Fruit fly (Drosophila melanogaster) whole organism, embryonic: Measurements from ENCODE around the gene CG33932.

ENCODE experiments used
- Bgb ChIP-seq: fragments of 200-800 bp; sonication (Bioruptor generic); IDR thresholded peaks from 2 replicates; pipeline ENCODE4 v1.3.6; 2022; ENCODE audit warnings: missing biosample characterization, missing genetic modification characterization; ENCODE audit not compliant: partially characterized antibody
- CG10209 ChIP-seq: fragments of 200-800 bp; sonication (Bioruptor generic); optimal IDR thresholded peaks from 3 replicates; lab custom pipeline; 2017; ENCODE audit warnings: missing biosample characterization, mild to moderate bottlenecking, missing genetic modification characterization, missing genetic modification reagents
- CG12104 ChIP-seq: fragments of 200-800 bp; sonication (Bioruptor generic); optimal IDR thresholded peaks from 3 replicates; lab custom pipeline; 2016; ENCODE audit warnings: missing biosample characterization, missing genetic modification characterization
- CG14710 ChIP-seq: fragments of 200-800 bp; sonication (Bioruptor generic); optimal IDR thresholded peaks from 3 replicates; lab custom pipeline; 2019; ENCODE audit warnings: missing biosample characterization, mild to moderate bottlenecking, missing genetic modification characterization, moderate library complexity
- CG15479 ChIP-seq: fragments of 200-800 bp; sonication (Bioruptor generic); optimal IDR thresholded peaks from 3 replicates; lab custom pipeline; 2019; ENCODE audit warnings: missing biosample characterization, mild to moderate bottlenecking, missing genetic modification characterization, moderate library complexity
- CG15514 ChIP-seq: fragments of 200-800 bp; sonication (Bioruptor generic); optimal IDR thresholded peaks from 3 replicates; lab custom pipeline; 2017; ENCODE audit warnings: missing biosample characterization, missing genetic modification characterization, mild to moderate bottlenecking, moderate library complexity, missing genetic modification reagents
- CG15696 ChIP-seq: fragments of 200-800 bp; sonication (Bioruptor generic); optimal IDR thresholded peaks from 2 replicates; lab custom pipeline; 2019; ENCODE audit warnings: missing biosample characterization, mild to moderate bottlenecking, missing genetic modification characterization, moderate library complexity
- CG17385 ChIP-seq: fragments of 200-800 bp; sonication (Bioruptor generic); optimal IDR thresholded peaks from 3 replicates; lab custom pipeline; 2018; ENCODE audit warnings: missing biosample characterization, mild to moderate bottlenecking, missing genetic modification characterization
- CG3163 ChIP-seq: fragments of 200-800 bp; sonication (Bioruptor generic); optimal IDR thresholded peaks from 3 replicates; lab custom pipeline; 2016; ENCODE audit warnings: missing biosample characterization, missing genetic modification characterization
- CG4360 ChIP-seq: fragments of 200-800 bp; sonication (Bioruptor generic); IDR thresholded peaks from 2 replicates; pipeline ENCODE4 v1.3.6; 2022; ENCODE audit warnings: missing biosample characterization, missing genetic modification characterization
- CG6654 ChIP-seq: fragments of 200-800 bp; sonication (Bioruptor generic); optimal IDR thresholded peaks from 2 replicates; lab custom pipeline; 2017; ENCODE audit warnings: missing biosample characterization, mild to moderate bottlenecking, missing genetic modification characterization
- CG6765 ChIP-seq: fragments of 200-800 bp; sonication (Bioruptor generic); optimal IDR thresholded peaks from 3 replicates; lab custom pipeline; 2017; ENCODE audit warnings: missing biosample characterization, mild to moderate bottlenecking, missing genetic modification characterization
- CG6791 ChIP-seq: fragments of 200-800 bp; sonication (Bioruptor generic); IDR thresholded peaks from 3 replicates; pipeline ENCODE4 v1.3.6; 2022; ENCODE audit warnings: missing biosample characterization, missing genetic modification characterization; ENCODE audit not compliant: partially characterized antibody
- CG6813 ChIP-seq: fragments of 200-800 bp; sonication (Bioruptor generic); optimal IDR thresholded peaks from 2 replicates; lab custom pipeline; 2017; ENCODE audit warnings: missing biosample characterization, missing genetic modification characterization, mild to moderate bottlenecking, moderate library complexity, missing genetic modification reagents
- CG7786 ChIP-seq: fragments of 200-800 bp; sonication (Bioruptor generic); optimal IDR thresholded peaks from 2 replicates; lab custom pipeline; 2016; ENCODE audit warnings: missing biosample characterization, missing genetic modification characterization
- CG7839 ChIP-seq: fragments of 200-800 bp; sonication (Bioruptor generic); optimal IDR thresholded peaks from 3 replicates; lab custom pipeline; 2018; ENCODE audit warnings: missing biosample characterization, mild to moderate bottlenecking, missing genetic modification characterization, moderate library complexity
- CG9437 ChIP-seq: fragments of 200-800 bp; sonication (Bioruptor generic); optimal IDR thresholded peaks from 2 replicates; lab custom pipeline; 2018; ENCODE audit warnings: missing biosample characterization, mild to moderate bottlenecking, missing genetic modification characterization
- CG9727 ChIP-seq: fragments of 200-800 bp; sonication (Bioruptor generic); optimal IDR thresholded peaks from 3 replicates; lab custom pipeline; 2017; ENCODE audit warnings: missing biosample characterization, mild to moderate bottlenecking, missing genetic modification characterization
- ERR ChIP-seq: fragments of 200-800 bp; sonication (Bioruptor generic); optimal IDR thresholded peaks from 2 replicates; lab custom pipeline; 2016; ENCODE audit warnings: missing biosample characterization, missing genetic modification characterization
- Med ChIP-seq: fragments of 200-800 bp; sonication (Bioruptor generic); peaks from one replicate; lab custom pipeline; 2016; ENCODE audit warnings: missing biosample characterization, missing genetic modification characterization, mild to moderate bottlenecking, inconsistent platforms, moderate library complexity
- Pdp1 ChIP-seq, 2 experiments: fragments of 200-800 bp; sonication (Bioruptor generic); optimal IDR thresholded peaks; 3 replicates each; lab custom pipeline; 2016; ENCODE audit warnings: missing biosample characterization in 2 of 2, missing genetic modification characterization in 2 of 2, mild to moderate bottlenecking in 1 of 2, moderate library complexity in 1 of 2
- Xbp1 ChIP-seq: fragments of 200-800 bp; sonication (Bioruptor generic); optimal IDR thresholded peaks from 3 replicates; lab custom pipeline; 2016; ENCODE audit warnings: missing biosample characterization, mild to moderate bottlenecking, missing genetic modification characterization
- ac ChIP-seq: fragments of 200-800 bp; sonication (Bioruptor generic); optimal IDR thresholded peaks from 3 replicates; lab custom pipeline; 2017; ENCODE audit warnings: missing biosample characterization, mild to moderate bottlenecking, missing genetic modification characterization
- ap ChIP-seq: fragments of 200-800 bp; sonication (Bioruptor generic); IDR thresholded peaks from 2 replicates; pipeline ENCODE4 v1.3.6; 2022; ENCODE audit warnings: missing biosample characterization, missing genetic modification characterization
- ci ChIP-seq: fragments of 200-800 bp; sonication (Bioruptor generic); IDR thresholded peaks from 3 replicates; pipeline ENCODE4 v1.3.6; 2022; ENCODE audit warnings: missing biosample characterization, missing genetic modification characterization
- da ChIP-seq: fragments of 200-800 bp; sonication (Bioruptor generic); optimal IDR thresholded peaks from 2 replicates; lab custom pipeline; 2016; ENCODE audit warnings: missing biosample characterization, missing genetic modification characterization
- dmrt11E ChIP-seq: fragments of 200-800 bp; sonication (Bioruptor generic); optimal IDR thresholded peaks from 3 replicates; lab custom pipeline; 2018; ENCODE audit warnings: missing biosample characterization, mild to moderate bottlenecking, missing genetic modification characterization, moderate library complexity
- ken ChIP-seq: fragments of 200-800 bp; sonication (Bioruptor generic); IDR thresholded peaks from 3 replicates; pipeline ENCODE4 v1.3.6; 2022; ENCODE audit warnings: missing biosample characterization, missing genetic modification characterization
- klu ChIP-seq: fragments of 200-800 bp; sonication (Bioruptor generic); IDR thresholded peaks from 2 replicates; pipeline ENCODE4 v1.3.6; 2022; ENCODE audit warnings: missing biosample characterization, missing genetic modification characterization
- pros ChIP-seq: fragments of 200-800 bp; sonication (Bioruptor generic); optimal IDR thresholded peaks from 3 replicates; lab custom pipeline; 2019; ENCODE audit warnings: missing biosample characterization, mild to moderate bottlenecking, missing genetic modification characterization, moderate library complexity
- psq ChIP-seq: fragments of 200-800 bp; sonication (Bioruptor generic); optimal IDR thresholded peaks from 2 replicates; lab custom pipeline; 2017; ENCODE audit warnings: missing biosample characterization, missing genetic modification characterization
- sens ChIP-seq: fragments of 200-800 bp; sonication (Bioruptor generic); peaks from one replicate; lab custom pipeline; 2016; ENCODE audit warnings: missing biosample characterization, missing genetic modification characterization
- tll ChIP-seq, 2 experiments: fragments of 200-800 bp in 1 of 2; fragments of >200 bp in 1 of 2; sonication (Bioruptor generic) in 1 of 2; optimal IDR thresholded peaks; 2 replicates each; lab custom pipeline; 2017 to 2019; ENCODE audit warnings: missing biosample characterization in 2 of 2, missing genetic modification characterization in 2 of 2, mild to moderate bottlenecking in 1 of 2, moderate library complexity in 1 of 2
- trh ChIP-seq: fragments of 200-800 bp; sonication (Bioruptor generic); optimal IDR thresholded peaks from 2 replicates; lab custom pipeline; 2016; ENCODE audit warnings: missing biosample characterization, missing genetic modification characterization
- vfl ChIP-seq: fragments of 200-800 bp; sonication (Bioruptor generic); optimal IDR thresholded peaks from 2 replicates; lab custom pipeline; 2016; ENCODE audit warnings: missing biosample characterization, missing genetic modification characterization
- vvl ChIP-seq: fragments of 200-800 bp; sonication (Bioruptor generic); IDR thresholded peaks from 2 replicates; pipeline ENCODE4 v1.3.6; 2022; ENCODE audit warnings: missing biosample characterization, missing genetic modification characterization
- zen ChIP-seq: fragments of 200-800 bp; sonication (Bioruptor generic); optimal IDR thresholded peaks from 3 replicates; lab custom pipeline; 2018; ENCODE audit warnings: missing biosample characterization, mild to moderate bottlenecking, missing genetic modification characterization, moderate library complexity
- zfh2 ChIP-seq: fragments of 200-800 bp; sonication (Bioruptor generic); optimal IDR thresholded peaks from 2 replicates; lab custom pipeline; 2016; ENCODE audit warnings: missing biosample characterization, missing genetic modification characterization

The CG33932 gene

DNA sequence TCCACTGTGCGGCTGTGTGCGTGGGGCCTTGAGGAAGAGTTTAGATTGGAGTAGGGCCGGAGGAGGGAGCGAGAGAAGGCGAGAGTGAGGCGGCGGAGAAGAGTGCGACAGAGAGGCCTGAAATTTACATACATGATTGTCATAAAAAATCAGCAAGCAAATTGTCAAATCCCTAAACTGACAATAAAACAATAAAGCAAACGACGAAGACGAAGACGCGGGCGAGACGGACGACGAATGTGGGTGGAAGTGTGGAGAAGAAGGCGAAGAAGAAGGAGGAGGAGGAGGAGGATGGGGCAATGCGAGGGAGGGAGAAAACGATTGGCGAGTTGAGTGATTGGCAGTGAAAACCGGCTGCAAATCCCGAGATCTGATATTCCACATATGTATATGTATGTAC is 41.2 kb downstream of the CG33932 start (continued):
- TF ChIP-seq CG7786 (GFP tag; lab: Kevin White, UChicago) = no peak
- no peak for TF ChIP-seq trh (GFP tag; lab: Kevin White, UChicago)
- TF ChIP-seq ap = no peak
- no peak for TF ChIP-seq CG7839
- TF ChIP-seq Pdp1 (GFP tag; optimal IDR thresholded peaks at IDR 0.05; lab: Kevin White, UChicago) = no peak
- TF ChIP-seq CG6765 (GFP tag; lab: Kevin White, UChicago) = no peak

DNA sequence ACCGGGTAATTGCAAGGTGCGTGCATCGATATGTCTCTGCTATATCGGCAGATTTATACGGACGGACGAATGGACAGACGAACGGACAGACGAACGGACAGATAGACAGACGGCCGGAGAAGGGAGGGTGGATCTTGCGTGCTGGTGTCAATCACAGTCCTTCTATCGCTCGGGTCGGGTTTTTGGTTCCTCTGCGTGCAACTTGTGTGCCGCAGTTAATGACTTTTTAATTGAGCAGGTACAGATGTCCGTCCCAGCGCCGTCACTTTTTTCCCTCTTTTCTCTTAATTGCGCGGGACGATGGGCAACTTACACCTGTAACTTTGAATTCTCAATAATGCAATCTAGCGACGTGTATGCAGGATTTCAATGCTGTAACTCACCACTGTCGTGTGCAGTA is 42.6 kb downstream of the CG33932 start:
- TF ChIP-seq zen (tag; lab: Kevin White, UChicago) (peak; percentile 99), ap (no peak), zfh2 (GFP tag; lab: Kevin White, UChicago) (no peak), psq (no peak), Bgb (no peak), da (GFP tag; lab: Kevin White, UChicago) (no peak), CG6654 (GFP tag; lab: Kevin White, UChicago) (no peak), CG9727 (GFP tag; lab: Kevin White, UChicago) (no peak), CG10209 (GFP tag; lab: Kevin White, UChicago) (peak; percentile 12), klu (GFP tag; lab: Robert Waterston, UW) (no peak), tll (GFP tag; optimal IDR thresholded peaks at IDR 0.05; lab: Kevin White, UChicago) (peak in 1 of 2 experiments; percentile 81), vfl (GFP tag; lab: Kevin White, UChicago) (no peak), CG9437 (GFP tag; lab: Kevin White, UChicago) (no peak)

dm6 chrX:19787921-19788620 is 43.8 kb downstream of the CG33932 start:
- TF ChIP-seq CG15514 (GFP tag; lab: Kevin White, UChicago) = no peak
- no peak for TF ChIP-seq ken (GFP tag; lab: Robert Waterston, UW)
- peak; percentile 30 for TF ChIP-seq dmrt11E (tag; lab: Kevin White, UChicago)
- peak; percentile 53 for TF ChIP-seq ac (GFP tag; lab: Kevin White, UChicago)
- TF ChIP-seq vvl = peak; percentile 27; the same call in 1 of the 2 replicates
- peak; percentile 94 for TF ChIP-seq CG17385 (GFP tag; lab: Kevin White, UChicago)
- no peak for TF ChIP-seq ERR (GFP tag; lab: Kevin White, UChicago)
- TF ChIP-seq CG6791 (GFP tag; lab: Robert Waterston, UW) = no peak
- TF ChIP-seq ci (GFP tag; lab: Robert Waterston, UW) = 0 out of 3 replicates have a peak, but pooled peaks have one; percentile 30
- TF ChIP-seq CG3163 = peak; percentile 77
- TF ChIP-seq CG6813 (GFP tag; lab: Kevin White, UChicago) = peak; percentile 4
- TF ChIP-seq CG12104 (GFP tag; lab: Kevin White, UChicago) = no peak
- TF ChIP-seq CG15696 = peak; percentile 44
- TF ChIP-seq CG14710 (tag; lab: Kevin White, UChicago) = peak; percentile 5
- peak; percentile 29 for TF ChIP-seq Med (GFP tag; lab: Kevin White, UChicago)
- TF ChIP-seq pros = peak; percentile 87
- TF ChIP-seq sens = peak; percentile 71
- peak; percentile 89 for TF ChIP-seq CG4360 (GFP tag; lab: Robert Waterston, UW)
- TF ChIP-seq CG15479 (GFP tag; lab: Kevin White, UChicago) = peak; percentile 73
- TF ChIP-seq Xbp1 (GFP tag; lab: Kevin White, UChicago) = no peak
